Worm (Caenorhabditis elegans): ENCODE results near the gene zchc-1A.

zchc-1A gene

ce11 chrX:5165037-5165436 lies 9.1 kb upstream of the zchc-1A start, which contains the start of gene mans-3:
Gene mans-3 (plus strand): TSS chrX:5165395.
- TF ChIP-seq rnt-1 (tag; optimal IDR thresholded peaks at IDR 0.05) (peak; percentile 77), fkh-6 (tag; optimal IDR thresholded peaks at IDR 0.05) (peak; percentile 16), ceh-22 (tag; optimal IDR thresholded peaks at IDR 0.05) (no peak), elt-4 (tag; optimal IDR thresholded peaks at IDR 0.05) (no peak), ceh-2 (tag; optimal IDR thresholded peaks at IDR 0.05) (peak; percentile 51), dmd-4 (tag; optimal IDR thresholded peaks at IDR 0.05; ENCODE audit: borderline replicate concordance) (peak; percentile 51), unc-86 (tag; optimal IDR thresholded peaks at IDR 0.05) (peak; percentile 65), ceh-6 (GFP tag; optimal IDR thresholded peaks at IDR 0.05) (peak; percentile 29), ceh-48 (tag; optimal IDR thresholded peaks at IDR 0.05) (peak; percentile 20), eyg-1 (tag; optimal IDR thresholded peaks at IDR 0.05) (peak; percentile 38), ceh-24 (tag; optimal IDR thresholded peaks at IDR 0.05) (peak; percentile 41), C38D4.7 (GFP tag; optimal IDR thresholded peaks at IDR 0.05) (no peak), K02D7.2 (tag; optimal IDR thresholded peaks at IDR 0.05) (no peak), ahr-1 (tag; optimal IDR thresholded peaks at IDR 0.05) (no peak), ets-4 (tag; optimal IDR thresholded peaks at IDR 0.05) (peak; percentile 39), ceh-9 (tag; optimal IDR thresholded peaks at IDR 0.05) (no peak), hlh-8 (tag; optimal IDR thresholded peaks at IDR 0.05) (peak; percentile 35), ceh-30 (tag; optimal IDR thresholded peaks at IDR 0.05) (no peak), pha-2 (tag; optimal IDR thresholded peaks at IDR 0.05) (peak; percentile 15), F13H6.1 (tag; optimal IDR thresholded peaks at IDR 0.05) (peak; percentile 53), che-1 (tag; optimal IDR thresholded peaks at IDR 0.05) (peak; percentile 10), tbx-2 (tag; optimal IDR thresholded peaks at IDR 0.05) (peak; percentile 79), zip-5 (tag; optimal IDR thresholded peaks at IDR 0.05) (peak; percentile 28), syd-9 (tag; optimal IDR thresholded peaks at IDR 0.05) (peak; percentile 73), sox-2 (GFP tag; IDR thresholded peaks at IDR 0.05) (no peak), fax-1 (tag; optimal IDR thresholded peaks at IDR 0.05) (peak; percentile 34), npax-4 (tag; optimal IDR thresholded peaks at IDR 0.05) (peak; percentile 22), pat-9 (tag; optimal IDR thresholded peaks at IDR 0.05) (peak; percentile 42), sdc-2 (tag; optimal IDR thresholded peaks at IDR 0.05) (peak; percentile 76), elt-2 (tag; optimal IDR thresholded peaks at IDR 0.05) (peak; percentile 72), ref-2 (tag; optimal IDR thresholded peaks at IDR 0.05) (peak; percentile 90), ztf-16 (tag; optimal IDR thresholded peaks at IDR 0.05) (peak; percentile 67), dve-1 (tag; optimal IDR thresholded peaks at IDR 0.05) (peak; percentile 49), pag-3 (tag; optimal IDR thresholded peaks at IDR 0.05; ENCODE audit: borderline replicate concordance) (no peak), pros-1 (tag; optimal IDR thresholded peaks at IDR 0.05) (peak; percentile 44), madf-2 (tag; optimal IDR thresholded peaks at IDR 0.05) (no peak), ama-1 (optimal IDR thresholded peaks at IDR 0.05) (no peak), ceh-31 (tag; optimal IDR thresholded peaks at IDR 0.05) (peak; percentile 65), C08G9.2 (tag; optimal IDR thresholded peaks at IDR 0.05) (no peak), pqm-1 (tag; optimal IDR thresholded peaks at IDR 0.05) (no peak), gmeb-2 (tag; optimal IDR thresholded peaks at IDR 0.05) (peak; percentile 56), sox-4 (tag; optimal IDR thresholded peaks at IDR 0.05) (peak; percentile 54), Y22D7AL.16 (tag; optimal IDR thresholded peaks at IDR 0.05) (peak; percentile 7), T23F11.4 (GFP tag; optimal IDR thresholded peaks at IDR 0.05) (peak; percentile 44), ceh-14 (tag; optimal IDR thresholded peaks at IDR 0.05) (peak; percentile 39), pha-4 (tag; optimal IDR thresholded peaks at IDR 0.05) (no peak), unc-3 (GFP tag; conservative IDR thresholded peaks at IDR 0.05) (peak; percentile 60), unc-3 (tag; optimal IDR thresholded peaks at IDR 0.05) (peak; percentile 47), hlh-15 (tag; optimal IDR thresholded peaks at IDR 0.05) (peak; percentile 6), lin-11 (tag; optimal IDR thresholded peaks at IDR 0.05) (peak; percentile 23), hlh-6 (tag; optimal IDR thresholded peaks at IDR 0.05) (no peak), K09A11.1 (tag; optimal IDR thresholded peaks at IDR 0.05; ENCODE audit: insufficient read depth) (peak; percentile 42), ttx-3 (tag; optimal IDR thresholded peaks at IDR 0.05) (peak; percentile 74), mec-3 (tag; optimal IDR thresholded peaks at IDR 0.05; ENCODE audit: borderline replicate concordance) (no peak)

Data from whole organism, late embryonic.